Worm (Caenorhabditis elegans) whole organism, late embryonic: Measurements from ENCODE around the gene T23G4.2.

ENCODE experiments used
- ama-1 ChIP-seq: fragments of 150-350 bp; optimal IDR thresholded peaks from 2 replicates; lab custom pipeline; 2014
- hlh-8 ChIP-seq: sonication (generic microtip); optimal IDR thresholded peaks from 2 replicates; lab custom pipeline; 2016; ENCODE audit warnings: missing genotype, missing genetic modification characterization, missing compliant biosample characterization
- lin-11 ChIP-seq: fragments of 200-800 bp; sonication (Bioruptor generic); optimal IDR thresholded peaks from 2 replicates; lab custom pipeline; 2018; ENCODE audit warnings: mild to moderate bottlenecking, missing genetic modification characterization, missing compliant biosample characterization
- nfya-1 ChIP-seq: sonication (generic microtip); optimal IDR thresholded peaks from 2 replicates; lab custom pipeline; 2017; ENCODE audit warnings: missing genetic modification characterization, mild to moderate bottlenecking, missing compliant biosample characterization, antibody characterized with exemption, moderate library complexity
- nhr-11 ChIP-seq: fragments of 150-350 bp; optimal IDR thresholded peaks from 2 replicates; lab custom pipeline; 2014; ENCODE audit warnings: missing biosample characterization, missing genetic modification characterization
- pag-3 ChIP-seq: sonication (generic microtip); optimal IDR thresholded peaks from 2 replicates; lab custom pipeline; 2016; ENCODE audit warnings: missing compliant biosample characterization, missing genetic modification characterization, borderline replicate concordance
- tbx-2 ChIP-seq: sonication (generic microtip); optimal IDR thresholded peaks from 2 replicates; lab custom pipeline; 2016; ENCODE audit warnings: missing genetic modification characterization, missing compliant biosample characterization

ce11 chrIV:13686965-13687425 is 2.4 kb downstream of the T23G4.2 start, which contains the start of gene nyn-1:
- TF ChIP-seq pag-3 (tag; lab: Kevin White, UChicago) (no peak), nfya-1 (tag; lab: Kevin White, UChicago) (no peak), ama-1 (lab: Kevin White, UChicago) (no peak), nhr-11 (no peak), hlh-8 (no peak), lin-11 (no peak), tbx-2 (tag; lab: Kevin White, UChicago) (no peak)
